Fruit fly (Drosophila melanogaster): Measurements from ENCODE around the gene Srg1.

The Srg1 gene

DNA sequence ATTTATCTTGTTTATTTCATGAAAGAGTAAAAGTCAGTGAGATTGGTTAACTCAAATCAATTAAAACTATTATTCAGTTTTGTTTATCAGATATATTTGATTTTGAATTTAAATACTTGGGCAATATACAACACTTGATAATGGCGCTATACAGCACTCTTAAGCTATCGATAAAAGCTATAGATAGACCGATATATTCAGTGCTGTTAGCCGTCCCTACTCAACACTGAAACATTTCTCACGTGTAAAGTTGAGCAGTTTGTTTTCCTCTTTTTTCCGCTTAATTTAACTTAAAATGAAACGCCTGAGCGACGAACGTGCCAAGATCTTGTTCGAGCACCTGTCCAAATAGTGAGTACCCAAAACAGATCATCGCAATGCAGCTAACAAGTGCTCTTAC, 14.1 kb downstream of the Srg1 start, which contains the start of gene CG7006 (continued):
- TF ChIP-seq CG4707 (GFP tag; optimal IDR thresholded peaks at IDR 0.05) (no peak), crol (GFP tag; IDR thresholded peaks at IDR 0.05) (no peak), shn (GFP tag; optimal IDR thresholded peaks at IDR 0.05) (peak; percentile 82), kni (GFP tag; optimal IDR thresholded peaks at IDR 0.05) (no peak), slp2 (GFP tag; optimal IDR thresholded peaks at IDR 0.05) (peak; percentile 60), Lpt (GFP tag; optimal IDR thresholded peaks at IDR 0.05) (no peak), CG4820 (GFP tag; optimal IDR thresholded peaks at IDR 0.05) (peak; percentile 54), onecut (GFP tag; IDR thresholded peaks at IDR 0.05) (no peak; the same call in 1 of the 2 replicates), CG5180 (GFP tag; optimal IDR thresholded peaks at IDR 0.05) (no peak), Hr3 (GFP tag; optimal IDR thresholded peaks at IDR 0.05) (peak; percentile 62), CG1792 (GFP tag; optimal IDR thresholded peaks at IDR 0.05) (peak; percentile 72), hbn (GFP tag; IDR thresholded peaks at IDR 0.05; ENCODE audit: partially characterized antibody) (peak; percentile 77), run (tag; optimal IDR thresholded peaks at IDR 0.05) (no peak), mam (GFP tag; optimal IDR thresholded peaks at IDR 0.05) (peak; percentile 91), CG9437 (GFP tag; optimal IDR thresholded peaks at IDR 0.05) (peak; percentile 26), chinmo (GFP tag; IDR thresholded peaks at IDR 0.05; ENCODE audit: partially characterized antibody) (no peak; the same call in 3 of the 4 replicates), CG7745 (tag; optimal IDR thresholded peaks at IDR 0.05) (no peak), slou (GFP tag; optimal IDR thresholded peaks at IDR 0.05) (peak; percentile 67), crc (GFP tag; optimal IDR thresholded peaks at IDR 0.05) (peak; percentile 5), CG31224 (GFP tag; IDR thresholded peaks at IDR 0.05) (peak; percentile 39; the same call in 1 of the 2 replicates), Mrtf (GFP tag; IDR thresholded peaks at IDR 0.05) (no peak), NK7.1 (GFP tag; optimal IDR thresholded peaks at IDR 0.05) (peak; percentile 38), CoRest (tag; optimal IDR thresholded peaks at IDR 0.05) (peak; percentile 58), MESR4 (GFP tag; optimal IDR thresholded peaks at IDR 0.05) (peak; percentile 72), bsh (GFP tag; optimal IDR thresholded peaks at IDR 0.05) (no peak), pzg (GFP tag; optimal IDR thresholded peaks at IDR 0.05) (peak; percentile 94), CG14014 (GFP tag; IDR thresholded peaks at IDR 0.05) (peak; percentile 67), repo (GFP tag; optimal IDR thresholded peaks at IDR 0.05) (peak; percentile 58), Hmx (GFP tag; optimal IDR thresholded peaks at IDR 0.05) (no peak), CG33557 (GFP tag; optimal IDR thresholded peaks at IDR 0.05) (no peak), CG30020 (tag; optimal IDR thresholded peaks at IDR 0.05) (no peak), CG42726 (GFP tag; IDR thresholded peaks at IDR 0.05; ENCODE audit: partially characterized antibody) (peak; percentile 61), CG13123 (GFP tag; optimal IDR thresholded peaks at IDR 0.05) (peak; percentile 50), CG3407 (GFP tag; optimal IDR thresholded peaks at IDR 0.05) (no peak), Bdp1 (GFP tag; optimal IDR thresholded peaks at IDR 0.05) (peak; percentile 61), peb (GFP tag; IDR thresholded peaks at IDR 0.05) (peak; percentile 11; the same call in 1 of the 2 replicates), exex (tag; optimal IDR thresholded peaks at IDR 0.05) (no peak), CG15479 (GFP tag; optimal IDR thresholded peaks at IDR 0.05) (no peak), gfzf (GFP tag; optimal IDR thresholded peaks at IDR 0.05) (peak; percentile 41), jing (GFP tag; optimal IDR thresholded peaks at IDR 0.05) (no peak), Dref (GFP tag; IDR thresholded peaks at IDR 0.05) (peak; percentile 91), fd64A (GFP tag; optimal IDR thresholded peaks at IDR 0.05) (no peak), CG6689 (GFP tag; IDR thresholded peaks at IDR 0.05) (no peak), Elba2 (GFP tag; optimal IDR thresholded peaks at IDR 0.05) (peak; percentile 10), corto (GFP tag; optimal IDR thresholded peaks at IDR 0.05) (no peak), bowl (GFP tag; IDR thresholded peaks at IDR 0.05) (no peak), Oaz (GFP tag; IDR thresholded peaks at IDR 0.05) (no peak), lola (GFP tag; optimal IDR thresholded peaks at IDR 0.05) (no peak), ssp (GFP tag; IDR thresholded peaks at IDR 0.05) (peak; percentile 52; the same call in 1 of the 2 replicates), org-1 (GFP tag; optimal IDR thresholded peaks at IDR 0.05) (no peak), CG6791 (GFP tag; IDR thresholded peaks at IDR 0.05; ENCODE audit: partially characterized antibody) (peak; percentile 88)

Data from whole organism, embryonic.